Worm (Caenorhabditis elegans): ENCODE data around the gene nhr-54.

DNA sequence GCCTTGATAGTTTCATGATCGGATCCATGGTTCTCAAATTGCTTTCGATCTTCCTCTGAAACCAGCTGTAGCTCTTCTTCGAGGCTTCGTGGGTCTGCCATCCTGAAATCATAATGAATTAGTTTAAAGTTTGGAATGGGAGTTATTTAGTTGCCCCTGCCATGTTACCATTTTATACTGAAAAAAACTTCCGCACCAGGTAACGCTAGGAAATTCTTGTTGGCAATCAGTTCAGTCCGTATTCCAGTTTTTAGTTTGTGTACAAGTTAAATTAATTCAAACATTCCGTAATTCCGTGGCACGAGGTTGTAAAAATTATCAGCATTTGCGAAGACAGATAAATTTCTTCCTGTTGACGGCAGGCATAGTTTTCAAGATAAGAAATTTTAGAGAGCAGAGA is 18.3 kb downstream of the nhr-54 start, which contains the start of gene Y32B12A.5:
- no peak for TF ChIP-seq xnd-1 (tag; optimal IDR thresholded peaks at IDR 0.05)
- no peak for TF ChIP-seq snpc-4 (GFP tag; optimal IDR thresholded peaks at IDR 0.05)
- no peak for TF ChIP-seq snpc-4 (tag; optimal IDR thresholded peaks at IDR 0.05)
- TF ChIP-seq zfh-2 (GFP tag; conservative IDR thresholded peaks at IDR 0.05), result no peak
- TF ChIP-seq let-526 (GFP tag; IDR thresholded peaks at IDR 0.05), result no peak
- no peak for TF ChIP-seq bed-1 (GFP tag; IDR thresholded peaks at IDR 0.05)
- TF ChIP-seq die-1 (tag; optimal IDR thresholded peaks at IDR 0.05), result no peak
